Worm (Caenorhabditis elegans): Measurements from ENCODE around the gene Y24D9B.1.

Y24D9B.1 gene

ce11 chrIV:4277694-4278093 is 39.5 kb upstream of the Y24D9B.1 start, which contains the start of gene nhr-78 (continued):
- TF ChIP-seq pha-4 (GFP tag; IDR thresholded peaks at IDR 0.05) (no peak), pha-4 (tag; optimal IDR thresholded peaks at IDR 0.05) (no peak), hmg-1.1 (GFP tag; IDR thresholded peaks at IDR 0.05) (0 out of 2 replicates have a peak, but pooled peaks have one; percentile 29)

ce11 chrIV:4284020-4284419 is 33.1 kb upstream of the Y24D9B.1 start, which contains the start of gene F15E6.6:
Gene F15E6.6, minus strand, starts transcription at chrIV:4284120.
- TF ChIP-seq daf-16 (GFP tag; optimal IDR thresholded peaks at IDR 0.05): no peak
- peak; percentile 20 for TF ChIP-seq daf-16 (tag; optimal IDR thresholded peaks at IDR 0.05)
- TF ChIP-seq nhr-42 (GFP tag; IDR thresholded peaks at IDR 0.05): no peak

DNA sequence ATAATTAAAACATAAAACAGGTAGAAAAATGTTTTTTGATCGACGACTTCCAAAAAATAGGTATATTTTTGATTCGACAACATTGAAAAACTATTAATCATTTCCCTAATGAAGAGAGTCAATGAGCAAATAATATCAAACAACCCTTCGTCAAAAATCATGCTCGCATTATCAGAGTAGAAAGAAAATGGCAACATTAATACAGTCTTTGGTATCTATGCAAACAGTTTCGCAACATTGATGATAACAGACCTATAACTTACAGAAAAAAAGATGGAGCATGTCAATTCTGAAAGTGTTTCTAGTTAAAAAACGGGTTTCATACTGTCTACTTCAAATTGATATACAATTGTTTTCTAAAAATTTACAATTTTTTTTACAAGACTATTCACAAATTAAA is 32.2 kb upstream of the Y24D9B.1 start:
- TF ChIP-seq ces-1 (GFP tag; optimal IDR thresholded peaks at IDR 0.05): no peak
- TF ChIP-seq ceh-32 (tag; optimal IDR thresholded peaks at IDR 0.05; ENCODE audit: poor library complexity): no peak
- TF ChIP-seq ceh-44 (GFP tag; IDR thresholded peaks at IDR 0.05): no peak
- TF ChIP-seq nhr-77 (tag; optimal IDR thresholded peaks at IDR 0.05): peak; percentile 8
- no peak for TF ChIP-seq mes-2 (tag; optimal IDR thresholded peaks at IDR 0.05; ENCODE audit: poor library complexity, severe bottlenecking)
- TF ChIP-seq hif-1 (tag; optimal IDR thresholded peaks at IDR 0.05): no peak
- no peak for TF ChIP-seq lin-15B (tag; optimal IDR thresholded peaks at IDR 0.05)
- TF ChIP-seq dmd-6 (GFP tag; IDR thresholded peaks at IDR 0.05): peak; percentile 45; the same call in 1 of the 2 replicates
- TF ChIP-seq ztf-7 (tag; optimal IDR thresholded peaks at IDR 0.05): no peak
- no peak for TF ChIP-seq zfp-2 (tag; optimal IDR thresholded peaks at IDR 0.05)
- TF ChIP-seq pqm-1 (tag; optimal IDR thresholded peaks at IDR 0.05): peak; percentile 56
- TF ChIP-seq nhr-28 (tag; optimal IDR thresholded peaks at IDR 0.05): peak; percentile 58
- no peak for TF ChIP-seq spr-1 (tag; optimal IDR thresholded peaks at IDR 0.05)
- no peak for TF ChIP-seq daf-19 (GFP tag; conservative IDR thresholded peaks at IDR 0.05)
- no peak for TF ChIP-seq Y48G9A.11 (GFP tag; IDR thresholded peaks at IDR 0.05)
- no peak for TF ChIP-seq daf-16 (GFP tag; optimal IDR thresholded peaks at IDR 0.05)
- peak; percentile 61 for TF ChIP-seq daf-16 (tag; optimal IDR thresholded peaks at IDR 0.05)
- TF ChIP-seq ama-1 (optimal IDR thresholded peaks at IDR 0.05): no peak
- TF ChIP-seq dmd-8 (GFP tag; IDR thresholded peaks at IDR 0.05): no peak
- no peak for TF ChIP-seq ceh-20 (GFP tag; IDR thresholded peaks at IDR 0.05)
- no peak for TF ChIP-seq jun-1 (tag; optimal IDR thresholded peaks at IDR 0.05)

- no peak for TF ChIP-seq mxl-2 (GFP tag; conservative IDR thresholded peaks at IDR 0.05)
- no peak for TF ChIP-seq ceh-28 (tag; optimal IDR thresholded peaks at IDR 0.05)
These were observed 28.8 kb upstream of the Y24D9B.1 start, which contains the start of gene srv-4 for ce11 chrIV:4288332-4288731. Gene srv-4, minus strand, starts transcription at chrIV:4288432.

ce11 chrIV:4289267-4289666 is 27.9 kb upstream of the Y24D9B.1 start, which contains the start of gene F15E6.5:
Gene F15E6.5, plus strand, starts transcription at chrIV:4289567.
- TF ChIP-seq nhr-77 (tag; optimal IDR thresholded peaks at IDR 0.05) (no peak), Y48G9A.11 (GFP tag; IDR thresholded peaks at IDR 0.05) (no peak), zfp-2 (tag; optimal IDR thresholded peaks at IDR 0.05) (no peak), saeg-2 (GFP tag; IDR thresholded peaks at IDR 0.05) (no peak), lin-13 (GFP tag; optimal IDR thresholded peaks at IDR 0.05) (no peak), ces-1 (GFP tag; optimal IDR thresholded peaks at IDR 0.05) (no peak), arid-1 (GFP tag; conservative IDR thresholded peaks at IDR 0.05) (no peak), ztf-7 (tag; optimal IDR thresholded peaks at IDR 0.05) (no peak), gei-8 (GFP tag; optimal IDR thresholded peaks at IDR 0.05) (no peak), dmd-8 (GFP tag; IDR thresholded peaks at IDR 0.05) (no peak), fkh-10 (GFP tag; optimal IDR thresholded peaks at IDR 0.05) (no peak), F10B5.3 (tag; optimal IDR thresholded peaks at IDR 0.05) (no peak), mep-1 (tag; optimal IDR thresholded peaks at IDR 0.05) (no peak), nhr-6 (tag; optimal IDR thresholded peaks at IDR 0.05) (no peak), pqm-1 (tag; optimal IDR thresholded peaks at IDR 0.05) (no peak), madf-5 (GFP tag; IDR thresholded peaks at IDR 0.05) (no peak), daf-12 (tag; optimal IDR thresholded peaks at IDR 0.05) (no peak), nhr-111 (GFP tag; optimal IDR thresholded peaks at IDR 0.05) (no peak), F37D6.2 (tag; optimal IDR thresholded peaks at IDR 0.05) (no peak)

Measured in whole organism, L4 larva.